Fruit fly (Drosophila melanogaster) whole organism, embryonic: ENCODE data around the gene CG3448.

Source experiments
- Adf1 ChIP-seq: fragments of 200-800 bp; sonication (Bioruptor generic); IDR thresholded peaks from 2 replicates; pipeline ENCODE4 v1.3.6; 2022; ENCODE audit warnings: missing biosample characterization, missing genetic modification characterization
- BEAF-32 ChIP-seq: fragments of 200-800 bp; sonication (Bioruptor generic); optimal IDR thresholded peaks from 3 replicates; lab custom pipeline; 2017; ENCODE audit warnings: missing biosample characterization, missing genetic modification characterization, mild to moderate bottlenecking, moderate library complexity, missing genetic modification reagents
- Bdp1 ChIP-seq: fragments of 200-800 bp; sonication (Bioruptor generic); optimal IDR thresholded peaks from 3 replicates; lab custom pipeline; 2016; ENCODE audit warnings: missing biosample characterization, missing genetic modification characterization
- CG10959 ChIP-seq: fragments of 200-800 bp; sonication (Bioruptor generic); IDR thresholded peaks from 2 replicates; pipeline ENCODE4 v1.3.6; 2022; ENCODE audit warnings: missing biosample characterization, missing genetic modification characterization
- CG11504 ChIP-seq: fragments of 200-800 bp; sonication (Bioruptor generic); optimal IDR thresholded peaks from 3 replicates; lab custom pipeline; 2019; ENCODE audit warnings: missing biosample characterization, mild to moderate bottlenecking, missing genetic modification characterization, moderate library complexity
- CG12236 ChIP-seq: fragments of 200-800 bp; sonication (Bioruptor generic); optimal IDR thresholded peaks from 2 replicates; lab custom pipeline; 2016; ENCODE audit warnings: missing biosample characterization, missing genetic modification characterization
- CG14050 ChIP-seq: fragments of 200-800 bp; sonication (Bioruptor generic); IDR thresholded peaks from 3 replicates; pipeline ENCODE4 v1.3.6; 2022; ENCODE audit warnings: missing biosample characterization, missing genetic modification characterization
- CG14667 ChIP-seq: fragments of 200-800 bp; sonication (Bioruptor generic); IDR thresholded peaks from 2 replicates; pipeline ENCODE4 v1.3.6; 2022; ENCODE audit warnings: missing biosample characterization, missing genetic modification characterization
- CG14860 ChIP-seq: fragments of 200-800 bp; sonication (Bioruptor generic); IDR thresholded peaks from 3 replicates; pipeline ENCODE4 v1.3.6; 2022; ENCODE audit warnings: missing biosample characterization, missing genetic modification characterization; ENCODE audit not compliant: partially characterized antibody
- CG1603 ChIP-seq: fragments of 200-800 bp; sonication (Bioruptor generic); optimal IDR thresholded peaks from 2 replicates; lab custom pipeline; 2019; ENCODE audit warnings: missing biosample characterization, mild to moderate bottlenecking, missing genetic modification characterization, moderate library complexity
- CG16813 ChIP-seq: fragments of 200-800 bp; sonication (Bioruptor generic); IDR thresholded peaks from 3 replicates; pipeline ENCODE4 v1.3.6; 2022; ENCODE audit warnings: missing biosample characterization, missing genetic modification characterization; ENCODE audit not compliant: partially characterized antibody
- CG16815 ChIP-seq: fragments of 200-800 bp; sonication (Bioruptor generic); optimal IDR thresholded peaks from 3 replicates; lab custom pipeline; 2017; ENCODE audit warnings: missing biosample characterization, mild to moderate bottlenecking, missing genetic modification characterization
- CG17186 ChIP-seq: fragments of 200-800 bp; sonication (Bioruptor generic); optimal IDR thresholded peaks from 3 replicates; lab custom pipeline; 2017; ENCODE audit warnings: missing biosample characterization, missing genetic modification reagents, missing genetic modification characterization
- CG17361 ChIP-seq: fragments of 200-800 bp; sonication (Bioruptor generic); IDR thresholded peaks from 3 replicates; pipeline ENCODE4 v1.3.6; 2022; ENCODE audit warnings: missing biosample characterization, missing genetic modification characterization
- CG17385 ChIP-seq: fragments of 200-800 bp; sonication (Bioruptor generic); optimal IDR thresholded peaks from 3 replicates; lab custom pipeline; 2018; ENCODE audit warnings: missing biosample characterization, mild to moderate bottlenecking, missing genetic modification characterization
- CG2202 ChIP-seq: fragments of 200-800 bp; sonication (Bioruptor generic); optimal IDR thresholded peaks from 2 replicates; lab custom pipeline; 2018; ENCODE audit warnings: missing biosample characterization, mild to moderate bottlenecking, missing genetic modification characterization
- CG30020 ChIP-seq: fragments of 200-800 bp; optimal IDR thresholded peaks from 2 replicates; lab custom pipeline; 2019; ENCODE audit warnings: missing biosample characterization, mild to moderate bottlenecking, missing genetic modification characterization, moderate library complexity
- CG34224 ChIP-seq: fragments of 200-800 bp; sonication (Bioruptor generic); IDR thresholded peaks from 3 replicates; pipeline ENCODE4 v1.3.6; 2022; ENCODE audit warnings: missing biosample characterization, missing genetic modification characterization; ENCODE audit not compliant: partially characterized antibody
- CG6175 ChIP-seq: fragments of 200-800 bp; sonication (Bioruptor generic); IDR thresholded peaks from 3 replicates; pipeline ENCODE4 v1.3.6; 2022; ENCODE audit warnings: missing biosample characterization, missing genetic modification characterization
- CG7372 ChIP-seq: fragments of 200-800 bp; sonication (Bioruptor generic); IDR thresholded peaks from 2 replicates; pipeline ENCODE4 v1.3.6; 2022; ENCODE audit warnings: missing biosample characterization, missing genetic modification characterization
- CG9437 ChIP-seq: fragments of 200-800 bp; sonication (Bioruptor generic); optimal IDR thresholded peaks from 2 replicates; lab custom pipeline; 2018; ENCODE audit warnings: missing biosample characterization, mild to moderate bottlenecking, missing genetic modification characterization
- CoRest ChIP-seq: fragments of 200-800 bp; sonication (Bioruptor generic); optimal IDR thresholded peaks from 3 replicates; lab custom pipeline; 2018; ENCODE audit warnings: missing biosample characterization, mild to moderate bottlenecking, missing genetic modification characterization, moderate library complexity
- Dref ChIP-seq: fragments of 200-800 bp; sonication (Bioruptor generic); IDR thresholded peaks from 2 replicates; pipeline ENCODE4 v1.3.6; 2022; ENCODE audit warnings: missing biosample characterization, missing genetic modification characterization
- Ets65A ChIP-seq: fragments of 200-800 bp; sonication (Bioruptor generic); peaks from one replicate; lab custom pipeline; 2016; ENCODE audit warnings: missing biosample characterization, missing genetic modification characterization
- Hand ChIP-seq: fragments of 200-800 bp; sonication (Bioruptor generic); optimal IDR thresholded peaks from 2 replicates; lab custom pipeline; 2017; ENCODE audit warnings: mild to moderate bottlenecking, missing biosample characterization, missing genetic modification reagents, missing genetic modification characterization
- MESR4 ChIP-seq: fragments of 200-800 bp; sonication (Bioruptor generic); optimal IDR thresholded peaks from 2 replicates; lab custom pipeline; 2018; ENCODE audit warnings: missing biosample characterization, mild to moderate bottlenecking, missing genetic modification characterization, moderate library complexity
- PHDP ChIP-seq: fragments of 200-800 bp; sonication (Bioruptor generic); optimal IDR thresholded peaks from 3 replicates; lab custom pipeline; 2018; ENCODE audit warnings: missing biosample characterization, mild to moderate bottlenecking, missing genetic modification characterization, moderate library complexity
- Sry-δ ChIP-seq: fragments of 200-800 bp; sonication (Bioruptor generic); optimal IDR thresholded peaks from 2 replicates; lab custom pipeline; 2016; ENCODE audit warnings: missing biosample characterization, missing genetic modification characterization
- Taf1 ChIP-seq: fragments of 200-800 bp; sonication (Bioruptor generic); IDR thresholded peaks from 2 replicates; pipeline ENCODE4 v1.3.6; 2022; ENCODE audit warnings: missing biosample characterization, missing genetic modification characterization
- al ChIP-seq: fragments of 200-800 bp; sonication (Bioruptor generic); IDR thresholded peaks from 2 replicates; pipeline ENCODE4 v1.3.6; 2022; ENCODE audit warnings: missing biosample characterization, missing genetic modification characterization
- ap ChIP-seq: fragments of 200-800 bp; sonication (Bioruptor generic); IDR thresholded peaks from 2 replicates; pipeline ENCODE4 v1.3.6; 2022; ENCODE audit warnings: missing biosample characterization, missing genetic modification characterization
- cg ChIP-seq: fragments of 200-800 bp; sonication (Bioruptor generic); optimal IDR thresholded peaks from 3 replicates; lab custom pipeline; 2019; ENCODE audit warnings: missing biosample characterization, mild to moderate bottlenecking, missing genetic modification characterization, moderate library complexity
- crol ChIP-seq: fragments of 200-800 bp; sonication (Bioruptor generic); IDR thresholded peaks from 2 replicates; pipeline ENCODE4 v1.3.6; 2022; ENCODE audit warnings: missing biosample characterization, missing genetic modification characterization
- ewg ChIP-seq: fragments of 200-800 bp; sonication (Bioruptor generic); optimal IDR thresholded peaks from 3 replicates; lab custom pipeline; 2017; ENCODE audit warnings: mild to moderate bottlenecking, missing biosample characterization, missing genetic modification reagents, missing genetic modification characterization
- fu2 ChIP-seq: fragments of 200-800 bp; sonication (Bioruptor generic); optimal IDR thresholded peaks from 2 replicates; lab custom pipeline; 2016; ENCODE audit warnings: missing biosample characterization, missing genetic modification characterization
- gem ChIP-seq: fragments of 200-800 bp; sonication (Bioruptor generic); optimal IDR thresholded peaks from 2 replicates; lab custom pipeline; 2019; ENCODE audit warnings: missing biosample characterization, mild to moderate bottlenecking, missing genetic modification characterization, moderate library complexity
- grau ChIP-seq: fragments of 200-800 bp; optimal IDR thresholded peaks from 3 replicates; lab custom pipeline; 2019; ENCODE audit warnings: missing biosample characterization, mild to moderate bottlenecking, missing genetic modification characterization, moderate library complexity
- her ChIP-seq: fragments of 200-800 bp; sonication (Bioruptor generic); optimal IDR thresholded peaks from 2 replicates; lab custom pipeline; 2016; ENCODE audit warnings: missing biosample characterization, missing genetic modification characterization
- klu ChIP-seq: fragments of 200-800 bp; sonication (Bioruptor generic); IDR thresholded peaks from 2 replicates; pipeline ENCODE4 v1.3.6; 2022; ENCODE audit warnings: missing biosample characterization, missing genetic modification characterization
- lab ChIP-seq: fragments of 200-800 bp; sonication (Bioruptor generic); optimal IDR thresholded peaks from 3 replicates; lab custom pipeline; 2017; ENCODE audit warnings: missing biosample characterization, missing genetic modification characterization, mild to moderate bottlenecking, moderate library complexity, missing genetic modification reagents
- maf-S ChIP-seq: fragments of 200-800 bp; sonication (Bioruptor generic); optimal IDR thresholded peaks from 2 replicates; lab custom pipeline; 2016; ENCODE audit warnings: missing biosample characterization, missing genetic modification characterization
- mirr ChIP-seq: fragments of 200-800 bp; sonication (Bioruptor generic); optimal IDR thresholded peaks from 3 replicates; lab custom pipeline; 2018; ENCODE audit warnings: missing biosample characterization, mild to moderate bottlenecking, missing genetic modification characterization
- pnt ChIP-seq: fragments of 200-800 bp; sonication (Bioruptor generic); optimal IDR thresholded peaks from 3 replicates; lab custom pipeline; 2016; ENCODE audit warnings: missing biosample characterization, missing genetic modification characterization
- pros ChIP-seq: fragments of 200-800 bp; sonication (Bioruptor generic); optimal IDR thresholded peaks from 3 replicates; lab custom pipeline; 2019; ENCODE audit warnings: missing biosample characterization, mild to moderate bottlenecking, missing genetic modification characterization, moderate library complexity
- schlank ChIP-seq: fragments of 200-800 bp; sonication (Bioruptor generic); optimal IDR thresholded peaks from 2 replicates; lab custom pipeline; 2018; ENCODE audit warnings: missing biosample characterization, mild to moderate bottlenecking, missing genetic modification characterization
- seq ChIP-seq: fragments of 200-800 bp; sonication (Bioruptor generic); IDR thresholded peaks from 2 replicates; pipeline ENCODE4 v1.3.6; 2022; ENCODE audit warnings: missing biosample characterization, missing genetic modification characterization
- shn ChIP-seq: fragments of 200-800 bp; sonication (Bioruptor generic); optimal IDR thresholded peaks from 3 replicates; lab custom pipeline; 2016; ENCODE audit warnings: missing biosample characterization, missing genetic modification characterization
- sisA ChIP-seq: fragments of 200-800 bp; sonication (Bioruptor generic); IDR thresholded peaks from 2 replicates; pipeline ENCODE4 v1.3.6; 2022; ENCODE audit warnings: missing biosample characterization, missing genetic modification characterization
- ssp ChIP-seq: fragments of 200-800 bp; sonication (Bioruptor generic); IDR thresholded peaks from 2 replicates; pipeline ENCODE4 v1.3.6; 2022; ENCODE audit warnings: missing biosample characterization, missing genetic modification characterization
- vfl ChIP-seq: fragments of 200-800 bp; sonication (Bioruptor generic); optimal IDR thresholded peaks from 2 replicates; lab custom pipeline; 2016; ENCODE audit warnings: missing biosample characterization, missing genetic modification characterization

CG3448 gene

dm6 chr3L:9455819-9456388 is 4.5 kb upstream of the CG3448 start, which contains the start of the genes phol and CG3552 (continued):
- TF ChIP-seq pnt (GFP tag; lab: Kevin White, UChicago) (no peak), Adf1 (GFP tag; lab: Robert Waterston, UW) (peak; percentile 48), CG7372 (GFP tag; lab: Robert Waterston, UW) (no peak), CG17385 (GFP tag; lab: Kevin White, UChicago) (peak; percentile 29), klu (GFP tag; lab: Robert Waterston, UW) (no peak), PHDP (tag; lab: Kevin White, UChicago) (peak; percentile 7), CG14860 (GFP tag; lab: Robert Waterston, UW) (peak; percentile 52; the same call in 2 of the 3 replicates), vfl (peak; percentile 18), her (GFP tag; lab: Kevin White, UChicago) (no peak), CG30020 (peak; percentile 59), mirr (GFP tag; lab: Kevin White, UChicago) (no peak), CG9437 (GFP tag; lab: Kevin White, UChicago) (peak; percentile 29), Dref (GFP tag; lab: Robert Waterston, UW) (peak; percentile 64), seq (no peak), MESR4 (GFP tag; lab: Kevin White, UChicago) (peak; percentile 88), grau (no peak), CG10959 (GFP tag; lab: Robert Waterston, UW) (no peak), shn (GFP tag; lab: Kevin White, UChicago) (peak; percentile 21), CG6175 (GFP tag; lab: Robert Waterston, UW) (no peak), CG11504 (tag; lab: Kevin White, UChicago) (peak; percentile 16), ewg (GFP tag; lab: Kevin White, UChicago) (peak; percentile 66), schlank (tag; lab: Kevin White, UChicago) (no peak), CG14050 (GFP tag; lab: Robert Waterston, UW) (no peak), maf-S (GFP tag; lab: Kevin White, UChicago) (no peak), CG14667 (GFP tag; lab: Robert Waterston, UW) (no peak), CG16813 (GFP tag; lab: Robert Waterston, UW) (peak; percentile 53; the same call in 2 of the 3 replicates), lab (GFP tag; lab: Kevin White, UChicago) (peak; percentile 35), ap (GFP tag; lab: Robert Waterston, UW) (no peak), CG12236 (GFP tag; lab: Kevin White, UChicago) (no peak), pros (GFP tag; lab: Kevin White, UChicago) (no peak), fu2 (GFP tag; lab: Kevin White, UChicago) (peak; percentile 18), CG34224 (GFP tag; lab: Robert Waterston, UW) (0 out of 3 replicates have a peak, but pooled peaks have one; percentile 41), al (no peak), cg (GFP tag; lab: Kevin White, UChicago) (peak; percentile 85), Taf1 (0 out of 2 replicates have a peak, but pooled peaks have one; percentile 26), CG16815 (no peak), gem (tag; lab: Kevin White, UChicago) (peak; percentile 33), CG17186 (GFP tag; lab: Kevin White, UChicago) (peak; percentile 97), Hand (GFP tag; lab: Kevin White, UChicago) (peak; percentile 6), Sry-δ (GFP tag; lab: Kevin White, UChicago) (peak; percentile 62), CG1603 (tag; lab: Kevin White, UChicago) (peak; percentile 73), Bdp1 (GFP tag; lab: Kevin White, UChicago) (no peak), CG17361 (0 out of 3 replicates have a peak, but pooled peaks have one; percentile 42), CoRest (tag; lab: Kevin White, UChicago) (peak; percentile 24), CG2202 (tag; lab: Kevin White, UChicago) (no peak), crol (peak; percentile 25; the same call in 1 of the 2 replicates), ssp (no peak), BEAF-32 (GFP tag; lab: Kevin White, UChicago) (peak; percentile 57), Ets65A (GFP tag; lab: Kevin White, UChicago) (no peak), sisA (GFP tag; lab: Robert Waterston, UW) (no peak)
